Worm (Caenorhabditis elegans): ENCODE results near the gene F35B3.4.
A peak's percentile ranks its signal among the peaks of the same experiment; 100 is the strongest.

F35B3.4 gene

DNA sequence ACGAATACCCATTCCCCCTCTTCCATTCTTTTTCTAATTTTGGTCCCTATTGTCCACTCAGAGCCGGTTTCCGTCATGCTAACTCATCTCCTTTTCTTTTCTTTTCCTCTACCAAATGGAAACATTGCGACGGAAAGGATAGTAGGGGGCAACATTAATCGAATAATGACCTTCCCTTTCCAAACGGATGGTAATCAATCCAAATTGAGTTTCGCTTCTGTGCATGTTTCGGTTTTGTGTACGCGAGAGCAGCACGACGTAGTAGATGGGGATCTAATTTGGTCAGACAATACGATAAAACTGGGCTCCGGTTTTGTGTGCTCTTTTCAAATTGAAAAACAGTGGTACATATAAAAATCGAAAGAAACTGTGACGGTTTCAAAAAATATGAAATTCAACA lies 29.3 kb downstream of the F35B3.4 start (continued):
- TF ChIP-seq ama-1 (optimal IDR thresholded peaks at IDR 0.05) = no peak

DNA sequence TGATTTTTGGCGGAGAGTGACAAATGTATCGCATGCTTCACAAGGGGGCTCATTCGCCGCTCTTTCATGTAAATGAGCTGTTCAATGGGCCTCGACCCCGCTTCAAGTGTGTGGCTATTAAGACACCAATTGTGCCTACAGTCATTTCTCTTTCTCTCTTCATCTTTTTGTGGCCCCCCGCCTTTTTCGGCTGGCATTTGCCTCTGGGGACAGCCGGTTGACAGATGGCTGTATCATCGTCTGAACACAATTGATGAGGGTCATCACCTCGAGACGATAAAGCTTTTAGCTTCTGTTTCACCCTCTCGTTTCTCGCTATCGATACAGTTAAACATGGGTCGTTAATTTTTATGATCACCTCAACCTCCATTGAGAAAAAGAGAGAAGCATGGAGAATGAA lies 32.4 kb downstream of the F35B3.4 start:
- TF ChIP-seq ceh-63 (GFP tag; optimal IDR thresholded peaks at IDR 0.05) (no peak), C16A3.4 (tag; optimal IDR thresholded peaks at IDR 0.05) (no peak), ceh-82 (tag; optimal IDR thresholded peaks at IDR 0.05) (no peak), egl-13 (tag; optimal IDR thresholded peaks at IDR 0.05) (no peak), ets-5 (GFP tag; IDR thresholded peaks at IDR 0.05) (no peak), lsy-2 (tag; optimal IDR thresholded peaks at IDR 0.05) (no peak), lin-13 (GFP tag; optimal IDR thresholded peaks at IDR 0.05) (no peak), irx-1 (tag; optimal IDR thresholded peaks at IDR 0.05) (no peak), nhr-85 (tag) (no peak), C34B4.2 (tag; optimal IDR thresholded peaks at IDR 0.05) (no peak), ceh-90 (tag; optimal IDR thresholded peaks at IDR 0.05) (no peak), lin-14 (GFP tag; optimal IDR thresholded peaks at IDR 0.05) (peak; percentile 1), mab-9 (GFP tag; IDR thresholded peaks at IDR 0.05) (0 out of 2 replicates have a peak, but pooled peaks have one; percentile 22), ztf-11 (tag; optimal IDR thresholded peaks at IDR 0.05) (peak in 1 of 2 experiments; percentile 54)

DNA sequence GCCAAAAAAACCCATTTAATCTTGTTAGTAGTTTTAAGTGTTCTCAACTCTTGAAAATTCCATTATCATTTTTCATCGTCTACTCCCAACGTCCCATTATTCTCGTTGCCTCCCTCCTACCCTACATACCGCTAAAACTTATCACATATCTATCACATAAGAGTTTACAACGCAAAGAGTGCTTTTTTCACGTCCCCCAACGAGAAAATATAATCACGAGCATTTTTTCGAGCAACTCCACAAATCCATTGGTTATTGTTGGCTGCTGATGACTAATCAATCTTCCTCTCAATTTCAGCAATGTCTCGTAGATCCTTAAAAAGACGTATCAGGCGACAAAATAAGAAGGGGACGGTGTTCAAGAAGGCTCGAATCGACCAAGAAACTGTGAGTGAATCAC lies 42.5 kb downstream of the F35B3.4 start, which contains the start of gene mbl-1:
Gene mbl-1, plus strand, starts transcription at position 301 of the 400 bp plus-strand sequence.
- TF ChIP-seq efl-1 (optimal IDR thresholded peaks at IDR 0.05) (no peak), efl-1 (GFP tag; optimal IDR thresholded peaks at IDR 0.05 in 1 of 2) (peak in 1 of 2 experiments; percentile 2), F16B12.6 (tag; optimal IDR thresholded peaks at IDR 0.05) (no peak)

DNA sequence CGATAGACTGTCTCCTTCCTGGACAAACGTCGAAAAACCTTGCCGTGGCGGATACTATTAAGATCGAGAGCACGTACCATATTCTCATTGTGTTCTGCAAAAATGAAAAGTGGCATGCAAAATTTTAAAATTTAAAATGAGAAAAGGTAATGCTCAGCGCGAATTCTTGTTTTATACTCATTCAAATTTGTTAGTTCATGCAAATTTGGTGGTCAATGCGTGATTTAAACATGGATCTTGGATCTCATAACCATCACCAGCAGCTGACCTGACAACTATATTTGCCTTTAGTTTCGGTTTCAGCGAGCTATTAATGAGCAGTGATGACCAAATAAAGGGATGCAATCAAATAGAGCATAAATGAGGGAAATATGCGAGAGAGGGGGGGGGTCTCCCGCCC lies 44.7 kb downstream of the F35B3.4 start, which contains the start of gene F52G3.5:
Gene F52G3.5, minus strand, starts transcription at position 101 of the 400 bp plus-strand sequence.
- TF ChIP-seq nhr-76 (tag; optimal IDR thresholded peaks at IDR 0.05) (no peak), xbp-1 (tag; optimal IDR thresholded peaks at IDR 0.05) (no peak), sup-37 (GFP tag; optimal IDR thresholded peaks at IDR 0.05) (no peak), nhr-71 (tag; optimal IDR thresholded peaks at IDR 0.05) (no peak), isw-1 (GFP tag; IDR thresholded peaks at IDR 0.05) (no peak), mep-1 (tag; optimal IDR thresholded peaks at IDR 0.05) (no peak), jun-1 (tag; optimal IDR thresholded peaks at IDR 0.05) (no peak), unc-130 (tag; optimal IDR thresholded peaks at IDR 0.05) (no peak), unc-62 (GFP tag; optimal IDR thresholded peaks at IDR 0.05) (no peak)
